Fruit fly (Drosophila melanogaster) whole organism, embryonic: Measurements from ENCODE around the gene Tis11.

Experiments
- B-H2 ChIP-seq: fragments of 200-800 bp; sonication (Bioruptor generic); optimal IDR thresholded peaks from 2 replicates; lab custom pipeline; 2018; ENCODE audit warnings: missing biosample characterization, mild to moderate bottlenecking, missing genetic modification characterization
- CG13894 ChIP-seq: fragments of 200-800 bp; sonication (Bioruptor generic); optimal IDR thresholded peaks from 3 replicates; lab custom pipeline; 2018; ENCODE audit warnings: missing biosample characterization, mild to moderate bottlenecking, missing genetic modification characterization, moderate library complexity
- CG15696 ChIP-seq: fragments of 200-800 bp; sonication (Bioruptor generic); optimal IDR thresholded peaks from 2 replicates; lab custom pipeline; 2019; ENCODE audit warnings: missing biosample characterization, mild to moderate bottlenecking, missing genetic modification characterization, moderate library complexity
- CG16863 ChIP-seq: fragments of 200-800 bp; sonication (Bioruptor generic); optimal IDR thresholded peaks from 3 replicates; lab custom pipeline; 2016; ENCODE audit warnings: missing biosample characterization, missing genetic modification characterization
- CG32772 ChIP-seq: fragments of 200-800 bp; sonication (Bioruptor generic); IDR thresholded peaks from 2 replicates; pipeline ENCODE4 v1.3.6; 2022; ENCODE audit warnings: missing biosample characterization, missing genetic modification characterization
- CG3407 ChIP-seq: fragments of 200-800 bp; sonication (Bioruptor generic); optimal IDR thresholded peaks from 2 replicates; lab custom pipeline; 2018; ENCODE audit warnings: missing biosample characterization, mild to moderate bottlenecking, missing genetic modification characterization
- CG4360 ChIP-seq: fragments of 200-800 bp; sonication (Bioruptor generic); IDR thresholded peaks from 2 replicates; pipeline ENCODE4 v1.3.6; 2022; ENCODE audit warnings: missing biosample characterization, missing genetic modification characterization
- CG4404 ChIP-seq: fragments of 200-800 bp; sonication (Bioruptor generic); IDR thresholded peaks from 2 replicates; pipeline ENCODE4 v1.3.6; 2022; ENCODE audit warnings: missing biosample characterization, missing genetic modification characterization
- CG4424 ChIP-seq: fragments of 200-800 bp; sonication (Bioruptor generic); optimal IDR thresholded peaks from 3 replicates; lab custom pipeline; 2016; ENCODE audit warnings: missing biosample characterization, missing genetic modification characterization
- CG6175 ChIP-seq: fragments of 200-800 bp; sonication (Bioruptor generic); IDR thresholded peaks from 3 replicates; pipeline ENCODE4 v1.3.6; 2022; ENCODE audit warnings: missing biosample characterization, missing genetic modification characterization
- CG6272 ChIP-seq: fragments of 200-800 bp; sonication (Bioruptor generic); IDR thresholded peaks from 2 replicates; pipeline ENCODE4 v1.3.6; 2022; ENCODE audit warnings: missing biosample characterization, missing genetic modification characterization
- CG6689 ChIP-seq: fragments of 200-800 bp; sonication (Bioruptor generic); IDR thresholded peaks from 2 replicates; pipeline ENCODE4 v1.3.6; 2022; ENCODE audit warnings: missing biosample characterization, missing genetic modification characterization
- CG7357 ChIP-seq: fragments of 200-800 bp; sonication (Bioruptor generic); IDR thresholded peaks from 3 replicates; pipeline ENCODE4 v1.3.6; 2022; ENCODE audit warnings: missing biosample characterization, missing genetic modification characterization
- CG8290 ChIP-seq, 3 experiments: fragments of 200-800 bp; sonication (Bioruptor generic); optimal IDR thresholded peaks; 2 replicates each; lab custom pipeline; 2016 to 2019; ENCODE audit warnings: missing biosample characterization in 3 of 3, missing genetic modification characterization in 3 of 3, mild to moderate bottlenecking in 2 of 3, moderate library complexity in 1 of 3
- CG8359 ChIP-seq: fragments of 200-800 bp; sonication (Bioruptor generic); optimal IDR thresholded peaks from 2 replicates; lab custom pipeline; 2017; ENCODE audit warnings: missing biosample characterization, mild to moderate bottlenecking, missing genetic modification characterization, borderline replicate concordance
- CHES-1-like ChIP-seq: fragments of 200-800 bp; sonication (Bioruptor generic); optimal IDR thresholded peaks from 2 replicates; lab custom pipeline; 2016; ENCODE audit warnings: missing biosample characterization, missing genetic modification characterization
- D ChIP-seq, 2 experiments: fragments of 200-800 bp in 1 of 2; fragments of >200 bp in 1 of 2; sonication (Bioruptor generic) in 1 of 2; optimal IDR thresholded peaks; 2 replicates in 1 of 2; 3 replicates in 1 of 2; lab custom pipeline; 2017; ENCODE audit warnings: mild to moderate bottlenecking in 1 of 2, missing biosample characterization in 1 of 2, missing genetic modification characterization in 1 of 2, missing genetic modification reagents in 1 of 2
- Drgx ChIP-seq: fragments of 200-800 bp; sonication (Bioruptor generic); IDR thresholded peaks from 2 replicates; pipeline ENCODE4 v1.3.6; 2022; ENCODE audit warnings: missing biosample characterization, missing genetic modification characterization
- ERR ChIP-seq: fragments of 200-800 bp; sonication (Bioruptor generic); optimal IDR thresholded peaks from 2 replicates; lab custom pipeline; 2016; ENCODE audit warnings: missing biosample characterization, missing genetic modification characterization
- Ets65A ChIP-seq: fragments of 200-800 bp; sonication (Bioruptor generic); peaks from one replicate; lab custom pipeline; 2016; ENCODE audit warnings: missing biosample characterization, missing genetic modification characterization
- Fer2 ChIP-seq: fragments of 200-800 bp; sonication (Bioruptor generic); optimal IDR thresholded peaks from 2 replicates; lab custom pipeline; 2018; ENCODE audit warnings: missing biosample characterization, mild to moderate bottlenecking, missing genetic modification characterization, moderate library complexity
- Hr78 ChIP-seq, 2 experiments: fragments of 200-800 bp in 1 of 2; fragments of >200 bp in 1 of 2; sonication (Bioruptor generic) in 1 of 2; optimal IDR thresholded peaks; 2 replicates each; lab custom pipeline; 2017 to 2019; ENCODE audit warnings: missing biosample characterization in 2 of 2, missing genetic modification characterization in 2 of 2, mild to moderate bottlenecking in 1 of 2, moderate library complexity in 1 of 2
- Jarid2 ChIP-seq: fragments of 200-800 bp; sonication (Bioruptor generic); optimal IDR thresholded peaks from 3 replicates; lab custom pipeline; 2017; ENCODE audit warnings: mild to moderate bottlenecking, missing biosample characterization, missing genetic modification reagents, missing genetic modification characterization
- Med ChIP-seq: fragments of 200-800 bp; sonication (Bioruptor generic); peaks from one replicate; lab custom pipeline; 2016; ENCODE audit warnings: missing biosample characterization, missing genetic modification characterization, mild to moderate bottlenecking, inconsistent platforms, moderate library complexity
- Meics ChIP-seq: fragments of 200-800 bp; sonication (Bioruptor generic); optimal IDR thresholded peaks from 2 replicates; lab custom pipeline; 2017; ENCODE audit warnings: missing biosample characterization, mild to moderate bottlenecking, missing genetic modification characterization
- Usf ChIP-seq: fragments of 200-800 bp; sonication (Bioruptor generic); optimal IDR thresholded peaks from 2 replicates; lab custom pipeline; 2017; ENCODE audit warnings: missing genotype, missing biosample characterization, missing genetic modification characterization
- al ChIP-seq: fragments of 200-800 bp; sonication (Bioruptor generic); IDR thresholded peaks from 2 replicates; pipeline ENCODE4 v1.3.6; 2022; ENCODE audit warnings: missing biosample characterization, missing genetic modification characterization
- bbx ChIP-seq: fragments of 200-800 bp; sonication (Bioruptor generic); IDR thresholded peaks from 2 replicates; pipeline ENCODE4 v1.3.6; 2022; ENCODE audit warnings: missing biosample characterization, missing genetic modification characterization; ENCODE audit not compliant: partially characterized antibody
- br ChIP-seq: fragments of >200 bp; optimal IDR thresholded peaks from 2 replicates; lab custom pipeline; 2017
- bsh ChIP-seq, 2 experiments: fragments of 200-800 bp; sonication (Bioruptor generic); optimal IDR thresholded peaks; 2 replicates each; lab custom pipeline; 2017 to 2018; ENCODE audit warnings: mild to moderate bottlenecking in 2 of 2, missing biosample characterization in 2 of 2, missing genetic modification characterization in 2 of 2, moderate library complexity in 1 of 2
- cg ChIP-seq: fragments of 200-800 bp; sonication (Bioruptor generic); optimal IDR thresholded peaks from 3 replicates; lab custom pipeline; 2019; ENCODE audit warnings: missing biosample characterization, mild to moderate bottlenecking, missing genetic modification characterization, moderate library complexity
- chm ChIP-seq: fragments of 200-800 bp; sonication (Bioruptor generic); IDR thresholded peaks from 2 replicates; pipeline ENCODE4 v1.3.6; 2022; ENCODE audit warnings: missing biosample characterization, missing genetic modification characterization
- dmrt11E ChIP-seq: fragments of 200-800 bp; sonication (Bioruptor generic); optimal IDR thresholded peaks from 3 replicates; lab custom pipeline; 2018; ENCODE audit warnings: missing biosample characterization, mild to moderate bottlenecking, missing genetic modification characterization, moderate library complexity
- emc ChIP-seq: fragments of 200-800 bp; sonication (Bioruptor generic); optimal IDR thresholded peaks from 2 replicates; lab custom pipeline; 2016; ENCODE audit warnings: missing biosample characterization, missing genetic modification characterization
- ems ChIP-seq: fragments of 200-800 bp; sonication (Bioruptor generic); optimal IDR thresholded peaks from 3 replicates; lab custom pipeline; 2016; ENCODE audit warnings: missing biosample characterization, missing genetic modification characterization
- en ChIP-seq: fragments of 200-800 bp; sonication (Bioruptor generic); optimal IDR thresholded peaks from 2 replicates; lab custom pipeline; 2016; ENCODE audit warnings: missing biosample characterization, missing genetic modification characterization
- kay ChIP-seq: fragments of 200-800 bp; sonication (Bioruptor generic); optimal IDR thresholded peaks from 2 replicates; lab custom pipeline; 2016; ENCODE audit warnings: missing biosample characterization, missing genetic modification characterization
- lab ChIP-seq: fragments of 200-800 bp; sonication (Bioruptor generic); optimal IDR thresholded peaks from 3 replicates; lab custom pipeline; 2017; ENCODE audit warnings: missing biosample characterization, missing genetic modification characterization, mild to moderate bottlenecking, moderate library complexity, missing genetic modification reagents
- lilli ChIP-seq: fragments of 200-800 bp; sonication (Bioruptor generic); optimal IDR thresholded peaks from 3 replicates; lab custom pipeline; 2016; ENCODE audit warnings: missing biosample characterization, missing genetic modification characterization
- mld ChIP-seq: fragments of 200-800 bp; sonication (Bioruptor generic); IDR thresholded peaks from 3 replicates; pipeline ENCODE4 v1.3.6; 2022; ENCODE audit warnings: missing biosample characterization, missing genetic modification characterization; ENCODE audit not compliant: partially characterized antibody
- nom ChIP-seq: fragments of 200-800 bp; sonication (Bioruptor generic); optimal IDR thresholded peaks from 2 replicates; lab custom pipeline; 2017; ENCODE audit warnings: missing biosample characterization, missing genetic modification characterization, mild to moderate bottlenecking, moderate library complexity, missing genetic modification reagents
- pb ChIP-seq: fragments of 200-800 bp; sonication (Bioruptor generic); optimal IDR thresholded peaks from 3 replicates; lab custom pipeline; 2016; ENCODE audit warnings: missing biosample characterization, missing genetic modification characterization
- pros ChIP-seq: fragments of 200-800 bp; sonication (Bioruptor generic); optimal IDR thresholded peaks from 3 replicates; lab custom pipeline; 2019; ENCODE audit warnings: missing biosample characterization, mild to moderate bottlenecking, missing genetic modification characterization, moderate library complexity
- sens ChIP-seq: fragments of 200-800 bp; sonication (Bioruptor generic); peaks from one replicate; lab custom pipeline; 2016; ENCODE audit warnings: missing biosample characterization, missing genetic modification characterization
- sr ChIP-seq: fragments of 200-800 bp; sonication (Bioruptor generic); IDR thresholded peaks from 3 replicates; pipeline ENCODE4 v1.3.6; 2022; ENCODE audit warnings: missing biosample characterization, missing genetic modification characterization
- sug ChIP-seq: fragments of 200-800 bp; optimal IDR thresholded peaks from 2 replicates; lab custom pipeline; 2019; ENCODE audit warnings: missing biosample characterization, mild to moderate bottlenecking, missing genetic modification characterization, moderate library complexity
- tna ChIP-seq: fragments of 200-800 bp; sonication (Bioruptor generic); IDR thresholded peaks from 2 replicates; pipeline ENCODE4 v1.3.6; 2022; ENCODE audit warnings: missing biosample characterization, missing genetic modification characterization; ENCODE audit not compliant: partially characterized antibody
- wor ChIP-seq: fragments of 200-800 bp; sonication (Bioruptor generic); IDR thresholded peaks from 2 replicates; pipeline ENCODE4 v1.3.6; 2022; ENCODE audit warnings: missing biosample characterization, missing genetic modification characterization
- z ChIP-seq: fragments of 200-800 bp; sonication (Bioruptor generic); IDR thresholded peaks from 3 replicates; pipeline ENCODE4 v1.3.6; 2022; ENCODE audit warnings: missing biosample characterization, missing genetic modification characterization

The Tis11 gene

DNA sequence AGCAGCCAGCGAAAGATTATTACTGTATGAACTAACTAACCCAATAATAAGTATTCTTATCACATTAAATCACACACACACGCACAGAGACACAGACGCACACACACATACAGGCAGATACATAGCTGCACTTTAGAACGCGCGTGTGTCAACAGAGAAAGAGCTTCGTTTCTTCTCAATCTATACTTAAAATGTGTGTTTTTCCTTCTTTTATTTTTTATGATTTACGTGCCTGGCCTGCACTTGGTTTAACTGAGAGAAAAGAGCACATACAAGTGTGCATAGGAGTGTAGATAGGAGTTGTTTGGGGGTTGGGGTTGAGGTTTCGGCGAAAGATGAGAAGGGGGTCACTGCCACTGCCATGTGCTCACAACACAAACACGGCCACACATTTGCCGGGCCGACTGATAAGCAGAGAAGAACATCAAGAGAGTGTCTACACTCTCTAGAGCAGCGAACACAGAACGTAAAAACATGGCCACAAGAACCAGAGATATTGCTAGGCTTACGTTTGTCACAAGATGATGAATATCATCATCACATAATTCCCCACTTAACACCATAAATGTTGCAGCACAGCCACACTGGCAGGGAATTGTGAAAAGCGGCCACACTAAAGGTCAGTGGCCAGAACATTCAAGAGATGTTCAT is 8.5 kb downstream of the Tis11 start (continued):
- TF ChIP-seq CG7357: no peak
- TF ChIP-seq dmrt11E: no peak
- TF ChIP-seq bbx (GFP tag; lab: Robert Waterston, UW): no peak
- TF ChIP-seq nom (GFP tag; lab: Kevin White, UChicago): peak; percentile 61
- TF ChIP-seq tna (GFP tag; lab: Robert Waterston, UW): no peak
- TF ChIP-seq CG8359: no peak
- peak; percentile 51 for TF ChIP-seq sug (tag; lab: Kevin White, UChicago)
- TF ChIP-seq CG6689: no peak
- peak; percentile 49 for TF ChIP-seq Drgx (GFP tag; lab: Robert Waterston, UW)
- no peak for TF ChIP-seq pb (GFP tag; lab: Kevin White, UChicago)
- no peak for TF ChIP-seq br (lab: Kevin White, UChicago)
- TF ChIP-seq ERR (GFP tag; lab: Kevin White, UChicago): no peak
- peak; percentile 68 for TF ChIP-seq sens
- TF ChIP-seq mld: no peak
- TF ChIP-seq CG4360 (GFP tag; lab: Robert Waterston, UW): 0 out of 2 replicates have a peak, but pooled peaks have one; percentile 24
- no peak for TF ChIP-seq B-H2 (GFP tag; lab: Kevin White, UChicago)
- TF ChIP-seq CG32772: no peak
- no peak for TF ChIP-seq CHES-1-like (GFP tag; lab: Kevin White, UChicago)
- TF ChIP-seq sr (GFP tag; lab: Robert Waterston, UW): no peak
- TF ChIP-seq wor (GFP tag; lab: Robert Waterston, UW): no peak
- no peak for TF ChIP-seq chm (GFP tag; lab: Robert Waterston, UW)
- peak; percentile 29 for TF ChIP-seq pros (GFP tag; lab: Kevin White, UChicago)
- no peak for TF ChIP-seq al (GFP tag; lab: Robert Waterston, UW)
- no peak for TF ChIP-seq CG4404 (GFP tag; lab: Robert Waterston, UW)
- TF ChIP-seq en (GFP tag; lab: Kevin White, UChicago): no peak
- TF ChIP-seq Usf (GFP tag; lab: Kevin White, UChicago): no peak
- no peak for TF ChIP-seq lilli
- TF ChIP-seq D (optimal IDR thresholded peaks at IDR 0.05; lab: Kevin White, UChicago): no peak
- no peak for TF ChIP-seq D (GFP tag; optimal IDR thresholded peaks at IDR 0.05; lab: Kevin White, UChicago)
- TF ChIP-seq bsh (GFP tag; optimal IDR thresholded peaks at IDR 0.05; lab: Kevin White, UChicago): no peak
- no peak for TF ChIP-seq CG6175
- TF ChIP-seq CG16863 (GFP tag; lab: Kevin White, UChicago): no peak
- TF ChIP-seq Med (GFP tag; lab: Kevin White, UChicago): peak; percentile 57
- no peak for TF ChIP-seq kay (GFP tag; lab: Kevin White, UChicago)
- TF ChIP-seq Meics (GFP tag; lab: Kevin White, UChicago): no peak
- no peak for TF ChIP-seq ems
- TF ChIP-seq Jarid2 (GFP tag; lab: Kevin White, UChicago): no peak
- TF ChIP-seq z (GFP tag; lab: Robert Waterston, UW): no peak
- no peak for TF ChIP-seq Fer2 (tag; lab: Kevin White, UChicago)
- TF ChIP-seq Hr78 (GFP tag; optimal IDR thresholded peaks at IDR 0.05; lab: Kevin White, UChicago): peak in 1 of 2 experiments; percentile 35
- peak; percentile 2 for TF ChIP-seq lab (GFP tag; lab: Kevin White, UChicago)
- TF ChIP-seq CG8290 (GFP tag; optimal IDR thresholded peaks at IDR 0.05; lab: Kevin White, UChicago): peak; percentile 2
- TF ChIP-seq CG8290 (tag; optimal IDR thresholded peaks at IDR 0.05; lab: Kevin White, UChicago): peak in 1 of 2 experiments; percentile 11
- TF ChIP-seq CG4424 (GFP tag; lab: Kevin White, UChicago): no peak
- no peak for TF ChIP-seq CG15696 (tag; lab: Kevin White, UChicago)
- TF ChIP-seq CG6272 (GFP tag; lab: Robert Waterston, UW): no peak
- no peak for TF ChIP-seq CG13894 (tag; lab: Kevin White, UChicago)
- peak; percentile 74 for TF ChIP-seq cg (GFP tag; lab: Kevin White, UChicago)
- no peak for TF ChIP-seq emc (GFP tag; lab: Kevin White, UChicago)
- no peak for TF ChIP-seq CG3407 (GFP tag; lab: Kevin White, UChicago)
- TF ChIP-seq Ets65A: peak; percentile 76
